Worm (Caenorhabditis elegans) whole organism, late embryonic: ENCODE results near the gene T05A8.11.

Experiments used
- ceh-14 ChIP-seq: sonication (generic microtip); optimal IDR thresholded peaks from 2 replicates; lab custom pipeline; 2016; ENCODE audit warnings: missing genotype, missing genetic modification characterization, missing compliant biosample characterization
- ceh-45 ChIP-seq: fragments of 200-800 bp; sonication (Bioruptor generic); IDR thresholded peaks from 2 replicates; pipeline ENCODE4 v1.3.6; 2022; ENCODE audit warnings: missing genetic modification reagents, missing genetic modification characterization, missing compliant biosample characterization
- dmd-4 ChIP-seq: sonication (generic microtip); optimal IDR thresholded peaks from 2 replicates; lab custom pipeline; 2016; ENCODE audit warnings: borderline replicate concordance, missing genetic modification characterization, missing compliant biosample characterization
- elt-2 ChIP-seq: sonication (generic microtip); optimal IDR thresholded peaks from 2 replicates; lab custom pipeline; 2016; ENCODE audit warnings: missing genetic modification reagents, missing genetic modification characterization, missing compliant biosample characterization
- ets-4 ChIP-seq: sonication (generic microtip); optimal IDR thresholded peaks from 2 replicates; lab custom pipeline; 2016; ENCODE audit warnings: missing genetic modification characterization, missing compliant biosample characterization
- lin-11 ChIP-seq: fragments of 200-800 bp; sonication (Bioruptor generic); optimal IDR thresholded peaks from 2 replicates; lab custom pipeline; 2018; ENCODE audit warnings: mild to moderate bottlenecking, missing genetic modification characterization, missing compliant biosample characterization
- pag-3 ChIP-seq: sonication (generic microtip); optimal IDR thresholded peaks from 2 replicates; lab custom pipeline; 2016; ENCODE audit warnings: missing compliant biosample characterization, missing genetic modification characterization, borderline replicate concordance
- unc-55 ChIP-seq: sonication (generic microtip); optimal IDR thresholded peaks from 2 replicates; lab custom pipeline; 2017; ENCODE audit warnings: missing biosample characterization, missing genetic modification reagents, missing genetic modification characterization
- unc-86 ChIP-seq: sonication (generic microtip); optimal IDR thresholded peaks from 2 replicates; lab custom pipeline; 2016; ENCODE audit warnings: missing genetic modification characterization, missing compliant biosample characterization

ce11 chrII:2769021-2769420 is 43.6 kb upstream of the T05A8.11 start, which contains the start of gene F08D12.7:
- TF ChIP-seq dmd-4 (tag; lab: Kevin White, UChicago) (no peak), elt-2 (tag; lab: Kevin White, UChicago) (no peak), lin-11 (tag; lab: Kevin White, UChicago) (no peak), ets-4 (tag; lab: Kevin White, UChicago) (no peak), pag-3 (tag; lab: Kevin White, UChicago) (no peak), ceh-14 (tag; lab: Kevin White, UChicago) (no peak), ceh-45 (GFP tag; lab: Robert Waterston, UW) (no peak), unc-55 (GFP tag; lab: Kevin White, UChicago) (no peak), unc-86 (tag; lab: Kevin White, UChicago) (no peak)
